In the genomic region with DNA sequence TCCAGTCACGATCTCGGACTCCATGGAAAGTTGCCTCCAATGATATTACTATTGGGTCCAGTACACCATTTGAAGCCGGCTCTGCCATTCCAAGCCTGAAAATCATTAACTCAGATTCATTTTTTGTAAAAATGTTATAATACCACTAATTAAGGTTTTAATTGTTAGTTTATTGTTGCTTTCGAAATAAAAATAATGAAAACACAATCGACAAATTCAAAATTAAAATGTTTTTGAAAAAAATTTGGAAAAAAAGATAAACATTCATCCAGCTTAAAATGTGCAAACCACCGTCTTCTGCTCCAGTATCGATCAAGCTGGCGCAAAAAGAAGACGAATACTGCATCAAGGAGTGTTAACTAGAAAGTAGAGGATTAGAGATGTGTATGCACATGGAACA, we compare ENCODE assay signal across 1 worm cellular context.
TF ChIP-seq lines count a peak whose summit lies in the region.

TSS of gene F46H5.5 (minus strand) at position 101 of the 400 bp plus-strand sequence.

TF ChIP-seq in whole organism, L1 larva, 84 proteins besides CTCF, POLR2A, EP300 and RAD21 (continued from another document):
- no peak for TF ChIP-seq alr-1 (tag; optimal IDR thresholded peaks at IDR 0.05; lab: Kevin White, UChicago; ENCODE audit: borderline replicate concordance)
- no peak for TF ChIP-seq skn-1 (tag; optimal IDR thresholded peaks at IDR 0.05; lab: Kevin White, UChicago)
- TF ChIP-seq hlh-17 (GFP tag; optimal IDR thresholded peaks at IDR 0.05; lab: Kevin White, UChicago; ENCODE audit: borderline replicate concordance): no peak
